Fruit fly (Drosophila melanogaster) whole organism, embryonic: ENCODE results near the gene Hand.

Source experiments
- Asciz ChIP-seq: fragments of 200-800 bp; sonication (Bioruptor generic); optimal IDR thresholded peaks from 2 replicates; lab custom pipeline; 2017; ENCODE audit warnings: missing biosample characterization, mild to moderate bottlenecking, missing genetic modification characterization, missing genetic modification reagents
- BEAF-32 ChIP-seq: fragments of 200-800 bp; sonication (Bioruptor generic); optimal IDR thresholded peaks from 3 replicates; lab custom pipeline; 2017; ENCODE audit warnings: missing biosample characterization, missing genetic modification characterization, mild to moderate bottlenecking, moderate library complexity, missing genetic modification reagents
- CG1024 ChIP-seq: fragments of 200-800 bp; sonication (Bioruptor generic); IDR thresholded peaks from 2 replicates; pipeline ENCODE4 v1.3.6; 2022; ENCODE audit warnings: missing biosample characterization, missing genetic modification characterization
- CG10959 ChIP-seq: fragments of 200-800 bp; sonication (Bioruptor generic); IDR thresholded peaks from 2 replicates; pipeline ENCODE4 v1.3.6; 2022; ENCODE audit warnings: missing biosample characterization, missing genetic modification characterization
- CG11695 ChIP-seq: fragments of 200-800 bp; sonication (Bioruptor generic); IDR thresholded peaks from 3 replicates; pipeline ENCODE4 v1.3.6; 2022; ENCODE audit warnings: missing biosample characterization, missing genetic modification characterization
- CG11723 ChIP-seq: fragments of 200-800 bp; sonication (Bioruptor generic); optimal IDR thresholded peaks from 2 replicates; lab custom pipeline; 2017; ENCODE audit warnings: missing biosample characterization, mild to moderate bottlenecking, missing genetic modification characterization
- CG1233 ChIP-seq: fragments of 200-800 bp; sonication (Bioruptor generic); optimal IDR thresholded peaks from 4 replicates; lab custom pipeline; 2018; ENCODE audit warnings: missing biosample characterization, mild to moderate bottlenecking, missing genetic modification characterization
- CG13296 ChIP-seq: fragments of 200-800 bp; sonication (Bioruptor generic); optimal IDR thresholded peaks from 3 replicates; lab custom pipeline; 2018; ENCODE audit warnings: missing biosample characterization, mild to moderate bottlenecking, missing genetic modification characterization
- CG13894 ChIP-seq: fragments of 200-800 bp; sonication (Bioruptor generic); optimal IDR thresholded peaks from 3 replicates; lab custom pipeline; 2018; ENCODE audit warnings: missing biosample characterization, mild to moderate bottlenecking, missing genetic modification characterization, moderate library complexity
- CG1603 ChIP-seq: fragments of 200-800 bp; sonication (Bioruptor generic); optimal IDR thresholded peaks from 2 replicates; lab custom pipeline; 2019; ENCODE audit warnings: missing biosample characterization, mild to moderate bottlenecking, missing genetic modification characterization, moderate library complexity
- CG17361 ChIP-seq: fragments of 200-800 bp; sonication (Bioruptor generic); IDR thresholded peaks from 3 replicates; pipeline ENCODE4 v1.3.6; 2022; ENCODE audit warnings: missing biosample characterization, missing genetic modification characterization
- CG17802 ChIP-seq: fragments of 200-800 bp; sonication (Bioruptor generic); optimal IDR thresholded peaks from 2 replicates; lab custom pipeline; 2018; ENCODE audit warnings: missing biosample characterization, mild to moderate bottlenecking, missing genetic modification characterization, moderate library complexity
- CG2199 ChIP-seq: fragments of 200-800 bp; sonication (Bioruptor generic); IDR thresholded peaks from 3 replicates; pipeline ENCODE4 v1.3.6; 2022; ENCODE audit warnings: missing biosample characterization, missing genetic modification characterization
- CG2712 ChIP-seq: fragments of 200-800 bp; optimal IDR thresholded peaks from 3 replicates; lab custom pipeline; 2019; ENCODE audit warnings: missing biosample characterization, mild to moderate bottlenecking, missing genetic modification characterization, moderate library complexity
- CG3281 ChIP-seq: fragments of 200-800 bp; sonication (Bioruptor generic); optimal IDR thresholded peaks from 3 replicates; lab custom pipeline; 2017; ENCODE audit warnings: missing biosample characterization, mild to moderate bottlenecking, missing genetic modification characterization
- CG3847 ChIP-seq: fragments of 200-800 bp; sonication (Bioruptor generic); IDR thresholded peaks from 2 replicates; pipeline ENCODE4 v1.3.6; 2022; ENCODE audit warnings: missing biosample characterization, missing genetic modification characterization
- CG4707 ChIP-seq: fragments of 200-800 bp; sonication (Bioruptor generic); optimal IDR thresholded peaks from 2 replicates; lab custom pipeline; 2018; ENCODE audit warnings: missing biosample characterization, mild to moderate bottlenecking, missing genetic modification characterization, moderate library complexity
- CG6272 ChIP-seq: fragments of 200-800 bp; sonication (Bioruptor generic); IDR thresholded peaks from 2 replicates; pipeline ENCODE4 v1.3.6; 2022; ENCODE audit warnings: missing biosample characterization, missing genetic modification characterization
- CG8765 ChIP-seq: fragments of 200-800 bp; sonication (Bioruptor generic); IDR thresholded peaks from 2 replicates; pipeline ENCODE4 v1.3.6; 2022; ENCODE audit warnings: missing biosample characterization, missing genetic modification characterization
- CG9727 ChIP-seq: fragments of 200-800 bp; sonication (Bioruptor generic); optimal IDR thresholded peaks from 3 replicates; lab custom pipeline; 2017; ENCODE audit warnings: missing biosample characterization, mild to moderate bottlenecking, missing genetic modification characterization
- CG9797 ChIP-seq: fragments of 200-800 bp; sonication (Bioruptor generic); optimal IDR thresholded peaks from 3 replicates; lab custom pipeline; 2018; ENCODE audit warnings: missing biosample characterization, mild to moderate bottlenecking, missing genetic modification characterization
- Dbx ChIP-seq: fragments of 200-800 bp; sonication (Bioruptor generic); IDR thresholded peaks from 3 replicates; pipeline ENCODE4 v1.3.6; 2022; ENCODE audit warnings: missing biosample characterization, missing genetic modification characterization
- Dp ChIP-seq: fragments of 200-800 bp; sonication (Bioruptor generic); optimal IDR thresholded peaks from 2 replicates; lab custom pipeline; 2018; ENCODE audit warnings: missing biosample characterization, mild to moderate bottlenecking, missing genetic modification characterization, moderate library complexity
- Ets97D ChIP-seq: fragments of 200-800 bp; sonication (Bioruptor generic); optimal IDR thresholded peaks from 3 replicates; lab custom pipeline; 2016; ENCODE audit warnings: missing biosample characterization, missing genetic modification characterization
- HHEX ChIP-seq: fragments of 200-800 bp; sonication (Bioruptor generic); optimal IDR thresholded peaks from 3 replicates; lab custom pipeline; 2017; ENCODE audit warnings: missing biosample characterization, mild to moderate bottlenecking, missing genetic modification characterization, missing genetic modification reagents
- Mes4 ChIP-seq: fragments of 200-800 bp; sonication (Bioruptor generic); optimal IDR thresholded peaks from 2 replicates; lab custom pipeline; 2016; ENCODE audit warnings: missing biosample characterization, missing genetic modification characterization
- Oaz ChIP-seq: fragments of 200-800 bp; sonication (Bioruptor generic); IDR thresholded peaks from 2 replicates; pipeline ENCODE4 v1.3.6; 2022; ENCODE audit warnings: missing biosample characterization, missing genetic modification characterization
- YL-1 ChIP-seq: fragments of 200-800 bp; sonication (Bioruptor generic); optimal IDR thresholded peaks from 3 replicates; lab custom pipeline; 2017; ENCODE audit warnings: missing biosample characterization, mild to moderate bottlenecking, missing genetic modification characterization
- bigmax ChIP-seq: fragments of 200-800 bp; sonication (Bioruptor generic); optimal IDR thresholded peaks from 2 replicates; lab custom pipeline; 2018; ENCODE audit warnings: missing biosample characterization, mild to moderate bottlenecking, missing genetic modification characterization
- dysf ChIP-seq: fragments of 200-800 bp; sonication (Bioruptor generic); IDR thresholded peaks from 3 replicates; pipeline ENCODE4 v1.3.6; 2022; ENCODE audit warnings: missing biosample characterization, missing genetic modification characterization
- gce ChIP-seq: fragments of 200-800 bp; sonication (Bioruptor generic); IDR thresholded peaks from 3 replicates; pipeline ENCODE4 v1.3.6; 2022; ENCODE audit warnings: missing biosample characterization, missing genetic modification characterization
- grau ChIP-seq: fragments of 200-800 bp; optimal IDR thresholded peaks from 3 replicates; lab custom pipeline; 2019; ENCODE audit warnings: missing biosample characterization, mild to moderate bottlenecking, missing genetic modification characterization, moderate library complexity
- hb ChIP-seq: fragments of 200-800 bp; sonication (Bioruptor generic); IDR thresholded peaks from 3 replicates; pipeline ENCODE4 v1.3.6; 2022; ENCODE audit warnings: missing biosample characterization, missing genetic modification characterization; ENCODE audit not compliant: partially characterized antibody
- lbe ChIP-seq: fragments of 200-800 bp; sonication (Bioruptor generic); optimal IDR thresholded peaks from 2 replicates; lab custom pipeline; 2016; ENCODE audit warnings: missing biosample characterization, mild to moderate bottlenecking, missing genetic modification characterization
- mld ChIP-seq: fragments of 200-800 bp; sonication (Bioruptor generic); IDR thresholded peaks from 3 replicates; pipeline ENCODE4 v1.3.6; 2022; ENCODE audit warnings: missing biosample characterization, missing genetic modification characterization; ENCODE audit not compliant: partially characterized antibody
- nmo ChIP-seq: fragments of 200-800 bp; sonication (Bioruptor generic); optimal IDR thresholded peaks from 2 replicates; lab custom pipeline; 2018; ENCODE audit warnings: missing biosample characterization, mild to moderate bottlenecking, missing genetic modification characterization, moderate library complexity
- nom ChIP-seq: fragments of 200-800 bp; sonication (Bioruptor generic); optimal IDR thresholded peaks from 2 replicates; lab custom pipeline; 2017; ENCODE audit warnings: missing biosample characterization, missing genetic modification characterization, mild to moderate bottlenecking, moderate library complexity, missing genetic modification reagents
- org-1 ChIP-seq: fragments of 200-800 bp; sonication (Bioruptor generic); optimal IDR thresholded peaks from 2 replicates; lab custom pipeline; 2017; ENCODE audit warnings: missing biosample characterization, missing genetic modification characterization
- pan ChIP-seq, 4 experiments: fragments of >200 bp in 3 of 4; fragments of 200-800 bp in 1 of 4; sonication (Bioruptor generic) in 1 of 4; optimal IDR thresholded peaks in 3 of 4; IDR thresholded peaks in 1 of 4; 2 replicates each; pipeline versions ENCODE4 v1.3.6 to Lab custom; 2017 to 2022; ENCODE audit warnings: missing biosample characterization in 2 of 4, missing genetic modification characterization in 2 of 4, mixed read lengths in 1 of 4
- phol ChIP-seq: fragments of 200-800 bp; sonication (Bioruptor generic); optimal IDR thresholded peaks from 3 replicates; lab custom pipeline; 2018; ENCODE audit warnings: missing biosample characterization, mild to moderate bottlenecking, missing genetic modification characterization, moderate library complexity
- pzg ChIP-seq: fragments of 200-800 bp; sonication (Bioruptor generic); optimal IDR thresholded peaks from 3 replicates; lab custom pipeline; 2018; ENCODE audit warnings: missing biosample characterization, mild to moderate bottlenecking, missing genetic modification characterization, moderate library complexity
- slbo ChIP-seq: fragments of 200-800 bp; sonication (Bioruptor generic); IDR thresholded peaks from 2 replicates; pipeline ENCODE4 v1.3.6; 2022; ENCODE audit warnings: missing biosample characterization, missing genetic modification characterization
- sna ChIP-seq: fragments of 200-800 bp; sonication (Bioruptor generic); IDR thresholded peaks from 2 replicates; pipeline ENCODE4 v1.3.6; 2022; ENCODE audit warnings: missing biosample characterization, missing genetic modification characterization; ENCODE audit not compliant: partially characterized antibody
- ssp ChIP-seq: fragments of 200-800 bp; sonication (Bioruptor generic); IDR thresholded peaks from 2 replicates; pipeline ENCODE4 v1.3.6; 2022; ENCODE audit warnings: missing biosample characterization, missing genetic modification characterization
- tll ChIP-seq, 2 experiments: fragments of 200-800 bp in 1 of 2; fragments of >200 bp in 1 of 2; sonication (Bioruptor generic) in 1 of 2; optimal IDR thresholded peaks; 2 replicates each; lab custom pipeline; 2017 to 2019; ENCODE audit warnings: missing biosample characterization in 2 of 2, missing genetic modification characterization in 2 of 2, mild to moderate bottlenecking in 1 of 2, moderate library complexity in 1 of 2
- toy ChIP-seq: fragments of 200-800 bp; sonication (Bioruptor generic); IDR thresholded peaks from 2 replicates; pipeline ENCODE4 v1.3.6; 2022; ENCODE audit warnings: missing biosample characterization, missing genetic modification characterization
- tx ChIP-seq: fragments of 200-800 bp; sonication (Bioruptor generic); optimal IDR thresholded peaks from 2 replicates; lab custom pipeline; 2016; ENCODE audit warnings: missing biosample characterization, missing genetic modification characterization
- unpg ChIP-seq: fragments of 200-800 bp; sonication (Bioruptor generic); optimal IDR thresholded peaks from 3 replicates; lab custom pipeline; 2018; ENCODE audit warnings: missing biosample characterization, mild to moderate bottlenecking, missing genetic modification characterization, moderate library complexity
- vvl ChIP-seq: fragments of 200-800 bp; sonication (Bioruptor generic); IDR thresholded peaks from 2 replicates; pipeline ENCODE4 v1.3.6; 2022; ENCODE audit warnings: missing biosample characterization, missing genetic modification characterization
- zfh1 ChIP-seq: fragments of 200-800 bp; sonication (Bioruptor generic); IDR thresholded peaks from 3 replicates; pipeline ENCODE4 v1.3.6; 2022; ENCODE audit warnings: missing biosample characterization, missing genetic modification characterization

Hand gene

dm6 chr2L:10263343-10263744 lies 31.8 kb downstream of the Hand start, which contains the start of gene Rsf1:
Rsf1 (minus strand) TSS chr2L:10263554.
- TF ChIP-seq sna (GFP tag; lab: Robert Waterston, UW), result no peak
- no peak for TF ChIP-seq CG3847
- no peak for TF ChIP-seq CG1233 (GFP tag; lab: Kevin White, UChicago)
- TF ChIP-seq YL-1 (GFP tag; lab: Kevin White, UChicago), result peak; percentile 78
- no peak for TF ChIP-seq unpg (GFP tag; lab: Kevin White, UChicago)
- no peak for TF ChIP-seq HHEX (GFP tag; lab: Kevin White, UChicago)
- peak; percentile 20 for TF ChIP-seq CG2712 (tag; lab: Kevin White, UChicago)
- no peak for TF ChIP-seq Ets97D (GFP tag; lab: Kevin White, UChicago)
- no peak for TF ChIP-seq CG6272 (GFP tag; lab: Robert Waterston, UW)
- TF ChIP-seq CG10959 (GFP tag; lab: Robert Waterston, UW), result no peak
- no peak for TF ChIP-seq CG13296 (GFP tag; lab: Kevin White, UChicago)
- TF ChIP-seq CG17802 (tag; lab: Kevin White, UChicago), result peak; percentile 89
- peak; percentile 75 for TF ChIP-seq CG3281 (GFP tag; lab: Kevin White, UChicago)
- TF ChIP-seq nom, result peak; percentile 1
- TF ChIP-seq Asciz (GFP tag; lab: Kevin White, UChicago), result no peak
- TF ChIP-seq CG4707 (GFP tag; lab: Kevin White, UChicago), result no peak
- peak; percentile 38 for TF ChIP-seq pzg (GFP tag; lab: Kevin White, UChicago)
- no peak for TF ChIP-seq grau (tag; lab: Kevin White, UChicago)
- TF ChIP-seq toy (GFP tag; lab: Robert Waterston, UW), result no peak
- TF ChIP-seq ssp (GFP tag; lab: Robert Waterston, UW), result peak; percentile 81
- TF ChIP-seq CG11723 (GFP tag; lab: Kevin White, UChicago), result no peak
- TF ChIP-seq zfh1 (GFP tag; lab: Robert Waterston, UW), result no peak
- TF ChIP-seq mld (GFP tag; lab: Robert Waterston, UW), result no peak
- TF ChIP-seq vvl (GFP tag; lab: Robert Waterston, UW), result peak; percentile 56; the same call in 1 of the 2 replicates
- no peak for TF ChIP-seq pan (optimal IDR thresholded peaks at IDR 0.05; lab: Kevin White, UChicago)
- TF ChIP-seq pan (GFP tag; optimal IDR thresholded peaks at IDR 0.05 in 1 of 2, IDR thresholded peaks at IDR 0.05 in 1 of 2), result no peak
- no peak for TF ChIP-seq lbe
- TF ChIP-seq BEAF-32, result no peak
- no peak for TF ChIP-seq CG9727
- TF ChIP-seq Oaz (GFP tag; lab: Robert Waterston, UW), result no peak
- no peak for TF ChIP-seq CG9797
- TF ChIP-seq nmo (GFP tag; lab: Kevin White, UChicago), result peak; percentile 21
- TF ChIP-seq Dbx (GFP tag; lab: Robert Waterston, UW), result no peak
- no peak for TF ChIP-seq Mes4 (GFP tag; lab: Kevin White, UChicago)
- TF ChIP-seq hb, result no peak
- TF ChIP-seq tx (GFP tag; lab: Kevin White, UChicago), result no peak
- TF ChIP-seq CG1603 (tag; lab: Kevin White, UChicago), result peak; percentile 100
- no peak for TF ChIP-seq Dp (GFP tag; lab: Kevin White, UChicago)
- TF ChIP-seq dysf, result no peak
- no peak for TF ChIP-seq slbo (GFP tag; lab: Robert Waterston, UW)
- TF ChIP-seq phol (tag; lab: Kevin White, UChicago), result peak; percentile 21
- no peak for TF ChIP-seq bigmax (GFP tag; lab: Kevin White, UChicago)
- TF ChIP-seq tll (GFP tag; optimal IDR thresholded peaks at IDR 0.05; lab: Kevin White, UChicago), result no peak
- no peak for TF ChIP-seq CG11695 (GFP tag; lab: Robert Waterston, UW)
- peak; percentile 86 for TF ChIP-seq CG1024 (GFP tag; lab: Robert Waterston, UW)
- TF ChIP-seq org-1, result no peak
- TF ChIP-seq CG17361, result no peak
- TF ChIP-seq CG13894 (tag; lab: Kevin White, UChicago), result no peak
- no peak for TF ChIP-seq CG8765 (GFP tag; lab: Robert Waterston, UW)
- TF ChIP-seq gce (GFP tag; lab: Robert Waterston, UW), result no peak
- TF ChIP-seq CG2199, result no peak
